Fruit fly (Drosophila melanogaster) whole organism, pupa: ENCODE data around the gene CG43373.

Experiments used
- CG10348 ChIP-seq: fragments of 200-800 bp; sonication (Bioruptor generic); IDR thresholded peaks from 2 replicates; pipeline ENCODE4 v1.3.6; 2022; ENCODE audit warnings: missing biosample characterization, missing genetic modification characterization
- CG12605 ChIP-seq: fragments of 200-800 bp; sonication (Bioruptor generic); IDR thresholded peaks from 2 replicates; pipeline ENCODE4 v1.3.6; 2022; ENCODE audit warnings: missing biosample characterization, missing genetic modification characterization
- CG13204 ChIP-seq: fragments of 200-800 bp; sonication (Bioruptor generic); optimal IDR thresholded peaks from 2 replicates; lab custom pipeline; 2018; ENCODE audit warnings: missing biosample characterization, mild to moderate bottlenecking, missing genetic modification characterization, moderate library complexity
- CG14655 ChIP-seq: fragments of 200-800 bp; sonication (Bioruptor generic); optimal IDR thresholded peaks from 3 replicates; lab custom pipeline; 2017; ENCODE audit warnings: mild to moderate bottlenecking, missing biosample characterization, missing genetic modification reagents, missing genetic modification characterization
- CG15710 ChIP-seq: fragments of 200-800 bp; sonication (Bioruptor generic); optimal IDR thresholded peaks from 2 replicates; lab custom pipeline; 2018; ENCODE audit warnings: missing biosample characterization, mild to moderate bottlenecking, missing genetic modification characterization, moderate library complexity
- CG17806 ChIP-seq: fragments of 200-800 bp; sonication (Bioruptor generic); optimal IDR thresholded peaks from 2 replicates; lab custom pipeline; 2018; ENCODE audit warnings: missing biosample characterization, mild to moderate bottlenecking, missing genetic modification characterization, moderate library complexity
- CG32121 ChIP-seq: fragments of 200-800 bp; sonication (Bioruptor generic); IDR thresholded peaks from 2 replicates; pipeline ENCODE4 v1.3.6; 2022; ENCODE audit warnings: missing biosample characterization, missing genetic modification characterization
- CG34367 ChIP-seq: fragments of 200-800 bp; sonication (Bioruptor generic); optimal IDR thresholded peaks from 2 replicates; lab custom pipeline; 2018; ENCODE audit warnings: missing biosample characterization, mild to moderate bottlenecking, missing genetic modification characterization
- CG4496 ChIP-seq: fragments of 200-800 bp; sonication (Bioruptor generic); IDR thresholded peaks from 3 replicates; pipeline ENCODE4 v1.3.6; 2022; ENCODE audit warnings: missing biosample characterization, missing genetic modification characterization
- CG8159 ChIP-seq: fragments of 200-800 bp; sonication (Bioruptor generic); optimal IDR thresholded peaks from 3 replicates; lab custom pipeline; 2018; ENCODE audit warnings: missing biosample characterization, mild to moderate bottlenecking, missing genetic modification characterization, moderate library complexity
- CG8301 ChIP-seq: fragments of 200-800 bp; sonication (Bioruptor generic); optimal IDR thresholded peaks from 2 replicates; lab custom pipeline; 2018; ENCODE audit warnings: missing biosample characterization, mild to moderate bottlenecking, missing genetic modification characterization
- CG9948 ChIP-seq: fragments of 200-800 bp; sonication (Bioruptor generic); optimal IDR thresholded peaks from 2 replicates; lab custom pipeline; 2018; ENCODE audit warnings: missing biosample characterization, mild to moderate bottlenecking, missing genetic modification characterization, moderate library complexity
- D1 ChIP-seq: fragments of 200-800 bp; sonication (Bioruptor generic); optimal IDR thresholded peaks from 2 replicates; lab custom pipeline; 2018; ENCODE audit warnings: missing biosample characterization, mild to moderate bottlenecking, missing genetic modification characterization, moderate library complexity
- EcR ChIP-seq: fragments of 200-800 bp; sonication (Bioruptor generic); optimal IDR thresholded peaks from 3 replicates; lab custom pipeline; 2019; ENCODE audit warnings: missing biosample characterization, missing genetic modification characterization, mild to moderate bottlenecking, moderate library complexity, missing genetic modification reagents
- Ets98B ChIP-seq: fragments of 200-800 bp; sonication (Bioruptor generic); IDR thresholded peaks from 2 replicates; pipeline ENCODE4 v1.3.6; 2022; ENCODE audit warnings: missing biosample characterization, missing genetic modification characterization
- Pif1A ChIP-seq: fragments of 200-800 bp; sonication (Bioruptor generic); optimal IDR thresholded peaks from 3 replicates; lab custom pipeline; 2016; ENCODE audit warnings: missing biosample characterization, missing genetic modification characterization
- Pif1B ChIP-seq: fragments of 200-800 bp; sonication (Bioruptor generic); optimal IDR thresholded peaks from 3 replicates; lab custom pipeline; 2016; ENCODE audit warnings: missing biosample characterization, missing genetic modification characterization
- Snoo ChIP-seq: fragments of 200-800 bp; sonication (Bioruptor generic); optimal IDR thresholded peaks from 3 replicates; lab custom pipeline; 2017; ENCODE audit warnings: missing biosample characterization, mild to moderate bottlenecking, missing genetic modification characterization, inconsistent platforms
- fd96Ca ChIP-seq: fragments of 200-800 bp; sonication (Bioruptor generic); IDR thresholded peaks from 3 replicates; pipeline ENCODE4 v1.3.6; 2022; ENCODE audit warnings: missing biosample characterization, missing genetic modification characterization
- gl ChIP-seq: fragments of 200-800 bp; sonication (Bioruptor generic); optimal IDR thresholded peaks from 2 replicates; lab custom pipeline; 2018; ENCODE audit warnings: missing biosample characterization, mild to moderate bottlenecking, missing genetic modification characterization
- rn ChIP-seq: fragments of 200-800 bp; sonication (Bioruptor generic); IDR thresholded peaks from 2 replicates; pipeline ENCODE4 v1.3.6; 2022; ENCODE audit warnings: missing biosample characterization, missing genetic modification characterization

The CG43373 gene

dm6 chr3L:16542998-16543624 is at the start of gene CG43373:
TSS of gene CG43373 (minus strand) at chr3L:16543370.
- TF ChIP-seq CG8301 = no peak
- TF ChIP-seq fd96Ca = 0 out of 3 replicates have a peak, but pooled peaks have one; percentile 17

- no peak for TF ChIP-seq CG8301
- no peak for TF ChIP-seq CG12605 (GFP tag; lab: Robert Waterston, UW)
- no peak for TF ChIP-seq CG32121
- no peak for TF ChIP-seq CG14655 (GFP tag; lab: Kevin White, UChicago)
- TF ChIP-seq EcR (GFP tag; lab: Kevin White, UChicago) = no peak
- no peak for TF ChIP-seq CG13204 (GFP tag; lab: Kevin White, UChicago)
- no peak for TF ChIP-seq rn (GFP tag; lab: Robert Waterston, UW)
- TF ChIP-seq CG17806 (tag; lab: Kevin White, UChicago) = no peak
- no peak for TF ChIP-seq Pif1B
- TF ChIP-seq CG8159 (tag; lab: Kevin White, UChicago) = no peak
- TF ChIP-seq CG4496 (GFP tag; lab: Robert Waterston, UW) = no peak
- no peak for TF ChIP-seq CG34367 (tag; lab: Kevin White, UChicago)
- no peak for TF ChIP-seq Ets98B (GFP tag; lab: Robert Waterston, UW)
- TF ChIP-seq gl (tag; lab: Kevin White, UChicago) = no peak
- no peak for TF ChIP-seq Snoo (tag; lab: Kevin White, UChicago)
- no peak for TF ChIP-seq CG10348 (GFP tag; lab: Robert Waterston, UW)
- TF ChIP-seq Pif1A = no peak
- no peak for TF ChIP-seq CG15710 (tag; lab: Kevin White, UChicago)
- TF ChIP-seq, all 21 proteins: peak for 0
These were observed 47.7 kb upstream of the CG43373 start, which contains the start of gene tra for dm6 chr3L:16590860-16591259. TSS of gene tra (minus strand) at chr3L:16591050.

DNA sequence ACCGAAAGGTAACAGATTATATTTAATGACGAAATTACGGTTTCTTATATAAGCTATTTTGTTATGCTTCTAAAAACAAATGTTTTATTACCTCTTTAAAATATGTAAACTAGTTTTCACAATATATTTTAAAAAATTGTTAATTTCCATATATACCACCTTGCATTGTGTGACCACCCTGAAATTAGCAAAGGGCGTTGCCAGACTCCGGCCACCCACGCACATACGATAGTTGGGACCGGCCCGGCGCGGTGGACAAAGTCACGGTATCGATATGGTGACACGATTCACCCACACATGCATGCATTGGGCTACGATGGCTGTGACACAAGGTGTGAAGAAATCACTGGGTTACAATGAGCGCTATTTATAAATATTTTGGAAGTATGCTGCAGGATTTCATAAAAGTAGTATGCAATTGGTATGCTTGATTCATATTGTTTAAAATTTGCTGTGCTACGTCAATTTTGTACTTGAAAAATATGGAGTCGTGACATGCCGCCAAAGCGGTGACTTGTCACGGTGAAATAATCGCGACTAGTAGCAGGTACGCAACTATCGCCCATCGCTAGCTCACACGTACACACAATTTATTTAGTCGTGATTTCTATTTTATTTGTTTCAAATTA is 44.9 kb upstream of the CG43373 start:
- TF ChIP-seq Ets98B (GFP tag; lab: Robert Waterston, UW) (peak; percentile 62), fd96Ca (0 out of 3 replicates have a peak, but pooled peaks have one; percentile 41), CG8159 (tag; lab: Kevin White, UChicago) (peak; percentile 45), gl (tag; lab: Kevin White, UChicago) (no peak), CG9948 (tag; lab: Kevin White, UChicago) (no peak), CG34367 (tag; lab: Kevin White, UChicago) (no peak), EcR (GFP tag; lab: Kevin White, UChicago) (no peak), CG4496 (GFP tag; lab: Robert Waterston, UW) (peak; percentile 73; the same call in 2 of the 3 replicates), D1 (tag; lab: Kevin White, UChicago) (no peak), CG12605 (GFP tag; lab: Robert Waterston, UW) (peak; percentile 49; the same call in 1 of the 2 replicates), Pif1B (no peak), CG8301 (no peak), rn (GFP tag; lab: Robert Waterston, UW) (no peak), CG13204 (GFP tag; lab: Kevin White, UChicago) (no peak), CG15710 (tag; lab: Kevin White, UChicago) (peak; percentile 45), CG17806 (tag; lab: Kevin White, UChicago) (peak; percentile 6), CG14655 (GFP tag; lab: Kevin White, UChicago) (no peak), Snoo (tag; lab: Kevin White, UChicago) (peak; percentile 8), CG32121 (peak; percentile 60), Pif1A (no peak), CG10348 (GFP tag; lab: Robert Waterston, UW) (no peak)

dm6 chr3L:16586989-16587388 is 43.8 kb upstream of the CG43373 start, which contains the start of the genes Syx8 and CG32163:
TSS of gene Syx8 (minus strand) at chr3L:16587057.
TSS of gene CG32163 (plus strand) at chr3L:16587157.
- no peak for TF ChIP-seq fd96Ca
- TF ChIP-seq CG17806 (tag; lab: Kevin White, UChicago) = no peak
- no peak for TF ChIP-seq CG12605 (GFP tag; lab: Robert Waterston, UW)
- TF ChIP-seq Snoo (tag; lab: Kevin White, UChicago) = no peak
- TF ChIP-seq CG9948 (tag; lab: Kevin White, UChicago) = no peak
- TF ChIP-seq, all 21 proteins: peak for 0

DNA sequence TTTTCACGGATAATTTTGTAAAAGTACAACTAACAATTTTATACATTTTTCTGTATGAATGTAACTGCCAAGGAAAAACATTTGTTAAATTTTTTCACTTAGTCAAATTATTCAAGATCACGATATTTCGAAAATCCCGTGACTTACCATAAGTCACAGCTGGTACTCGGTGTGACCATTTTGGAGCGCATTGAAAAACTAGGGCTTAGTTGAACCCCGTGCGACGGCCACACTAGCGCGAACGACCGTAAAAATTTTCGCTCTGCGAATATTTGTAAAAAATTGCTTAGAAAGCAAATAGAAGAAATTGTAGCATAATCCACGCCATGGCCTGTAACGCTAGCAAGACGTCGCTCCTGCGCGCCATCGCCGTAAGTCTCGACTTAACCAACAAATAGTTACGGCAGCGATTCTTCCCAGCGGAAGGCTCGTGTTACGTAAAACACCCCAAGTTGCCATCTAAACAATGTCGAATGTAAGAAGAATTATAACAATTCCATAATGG is 41.0 kb upstream of the CG43373 start, which contains the start of gene UQCR-C2:
Gene UQCR-C2 (plus strand): TSS at position 51 of the 505 bp plus-strand sequence.
- TF ChIP-seq CG4496 (GFP tag; lab: Robert Waterston, UW) (peak; percentile 51; the same call in 1 of the 3 replicates), CG34367 (tag; lab: Kevin White, UChicago) (no peak)

- TF ChIP-seq rn (GFP tag; lab: Robert Waterston, UW) (no peak), gl (tag; lab: Kevin White, UChicago) (no peak), CG15710 (tag; lab: Kevin White, UChicago) (peak; percentile 24), CG32121 (0 out of 2 replicates have a peak, but pooled peaks have one; percentile 20), Snoo (tag; lab: Kevin White, UChicago) (peak; percentile 12), EcR (GFP tag; lab: Kevin White, UChicago) (no peak), Ets98B (GFP tag; lab: Robert Waterston, UW) (peak; percentile 32; the same call in 1 of the 2 replicates)
These were observed 39.6 kb upstream of the CG43373 start, which contains the start of gene Rpn12 for dm6 chr3L:16582678-16583315. TSS of gene Rpn12 (plus strand) at chr3L:16583028.
